Worm (Caenorhabditis elegans) whole organism, late embryonic: ENCODE data around the gene clec-39.

Experiments
- C08G9.2 ChIP-seq: sonication (generic microtip); optimal IDR thresholded peaks from 2 replicates; lab custom pipeline; 2016; ENCODE audit warnings: mild to moderate bottlenecking, missing genetic modification characterization, moderate library complexity, missing compliant biosample characterization
- hlh-15 ChIP-seq: sonication (generic microtip); optimal IDR thresholded peaks from 2 replicates; lab custom pipeline; 2016; ENCODE audit warnings: missing genetic modification characterization, missing compliant biosample characterization

DNA sequence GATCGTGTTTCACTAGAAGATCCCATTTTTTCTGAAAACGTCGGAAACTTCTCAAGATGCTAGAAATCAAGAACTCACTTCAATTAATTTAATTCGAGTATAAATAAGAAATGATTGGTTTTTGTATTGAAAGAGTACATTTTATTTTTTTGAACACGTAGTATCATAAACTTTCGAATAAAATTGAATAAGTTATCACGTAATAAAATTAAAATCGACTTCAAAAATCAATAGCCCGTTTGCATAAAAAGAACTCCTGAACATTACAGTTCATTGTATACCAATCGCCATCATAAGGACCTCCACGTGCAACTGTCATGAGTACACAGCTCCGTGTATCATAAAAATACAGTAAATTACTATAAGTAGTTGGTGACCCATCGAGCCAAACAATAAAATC is 5.4 kb upstream of the clec-39 start, which contains the start of gene T25E12.16:
- TF ChIP-seq C08G9.2 (tag; lab: Kevin White, UChicago) (no peak), hlh-15 (tag; lab: Kevin White, UChicago) (no peak)
